Worm (Caenorhabditis elegans) whole organism, mixed stage, embryonic: ENCODE data around the gene R12B2.13.

Experiments
- lsy-2 ChIP-seq: fragments of 150-350 bp; optimal IDR thresholded peaks from 2 replicates; lab custom pipeline; 2014; ENCODE audit warnings: missing biosample characterization, missing genetic modification characterization
- mep-1 ChIP-seq: fragments of 150-350 bp; optimal IDR thresholded peaks from 2 replicates; lab custom pipeline; 2017; ENCODE audit warnings: missing biosample characterization, missing genetic modification reagents, missing genetic modification characterization, inconsistent platforms
- nhr-237 ChIP-seq: fragments of 150-350 bp; optimal IDR thresholded peaks from 2 replicates; lab custom pipeline; 2014; ENCODE audit warnings: missing biosample characterization, missing genetic modification characterization
- nhr-76 ChIP-seq: sonication (generic microtip); optimal IDR thresholded peaks from 2 replicates; lab custom pipeline; 2017; ENCODE audit warnings: missing biosample characterization, missing genetic modification characterization
- snpc-4 ChIP-seq: fragments of 150-350 bp; optimal IDR thresholded peaks from 2 replicates; lab custom pipeline; 2014; ENCODE audit warnings: missing biosample characterization, missing genetic modification characterization
- sptf-1 ChIP-seq: sonication (generic microtip); optimal IDR thresholded peaks from 2 replicates; lab custom pipeline; 2017; ENCODE audit warnings: mild to moderate bottlenecking, missing genetic modification characterization, moderate library complexity, missing compliant biosample characterization
- unc-39 ChIP-seq: fragments of 150-350 bp; optimal IDR thresholded peaks from 2 replicates; lab custom pipeline; 2014; ENCODE audit warnings: missing biosample characterization, missing genetic modification characterization
- unc-62 ChIP-seq: fragments of 150-350 bp; optimal IDR thresholded peaks from 2 replicates; lab custom pipeline; 2014; ENCODE audit warnings: missing biosample characterization, missing genetic modification reagents, missing genetic modification characterization

DNA sequence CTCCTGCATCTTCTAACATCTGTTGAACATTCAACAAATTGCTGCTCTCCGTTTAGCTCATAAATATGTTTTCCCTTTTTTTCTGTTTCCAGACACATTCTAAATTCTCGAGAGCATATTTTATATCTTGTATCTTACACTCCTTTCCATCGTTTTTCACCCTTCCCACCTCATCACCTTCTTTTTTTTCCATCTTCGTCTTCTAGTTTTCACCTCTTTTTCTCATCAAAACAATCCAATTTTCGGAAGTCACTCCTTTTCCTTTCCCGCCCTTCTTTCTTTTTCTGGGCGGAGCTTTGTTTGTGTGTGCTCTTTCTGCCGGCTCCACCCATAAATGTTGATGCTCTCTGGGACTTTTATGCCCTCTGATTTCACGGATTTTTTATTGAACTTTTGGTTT lies 10.5 kb downstream of the R12B2.13 start:
- TF ChIP-seq unc-39 (tag; lab: Kevin White, UChicago) = no peak
- TF ChIP-seq lsy-2 (tag; lab: Kevin White, UChicago) = no peak
- no peak for TF ChIP-seq snpc-4 (tag; lab: Kevin White, UChicago)
- no peak for TF ChIP-seq mep-1 (tag; lab: Kevin White, UChicago)
- TF ChIP-seq nhr-237 = no peak
- TF ChIP-seq nhr-76 (tag; lab: Kevin White, UChicago) = no peak
- no peak for TF ChIP-seq unc-62 (GFP tag; lab: Kevin White, UChicago)
- no peak for TF ChIP-seq sptf-1
